Worm (Caenorhabditis elegans) whole organism, L2 larva: ENCODE results near the gene T22H9.1.
A peak's percentile ranks its signal among the peaks of the same experiment; 100 is the strongest.

Experiments
- C34F6.9 ChIP-seq: fragments of 150-350 bp; optimal IDR thresholded peaks from 2 replicates; lab custom pipeline; 2014; ENCODE audit warnings: missing biosample characterization, missing genetic modification characterization
- R02D3.7 ChIP-seq: fragments of 150-350 bp; optimal IDR thresholded peaks from 2 replicates; lab custom pipeline; 2014; ENCODE audit warnings: missing biosample characterization, missing genetic modification characterization
- Y55F3AM.14 ChIP-seq: fragments of 200-800 bp; sonication (Bioruptor generic); optimal IDR thresholded peaks from 2 replicates; lab custom pipeline; 2018; ENCODE audit warnings: mild to moderate bottlenecking, missing genetic modification characterization, missing compliant biosample characterization
- ZK546.5 ChIP-seq: sonication (generic microtip); optimal IDR thresholded peaks from 2 replicates; lab custom pipeline; 2017; ENCODE audit warnings: missing biosample characterization, missing genetic modification characterization
- aly-2 ChIP-seq: fragments of 150-350 bp; optimal IDR thresholded peaks from 2 replicates; lab custom pipeline; 2014; ENCODE audit warnings: missing biosample characterization, missing genetic modification characterization
- ama-1 ChIP-seq: fragments of 150-350 bp; optimal IDR thresholded peaks from 2 replicates; lab custom pipeline; 2018; ENCODE audit warnings: inconsistent platforms
- blmp-1 ChIP-seq: sonication (generic microtip); optimal IDR thresholded peaks from 2 replicates; lab custom pipeline; 2017; ENCODE audit warnings: missing genetic modification characterization, mild to moderate bottlenecking, missing compliant biosample characterization, antibody characterized with exemption, moderate library complexity; ENCODE audit not compliant: insufficient read depth
- ceh-16 ChIP-seq: fragments of 150-350 bp; optimal IDR thresholded peaks from 2 replicates; lab custom pipeline; 2014; ENCODE audit warnings: missing biosample characterization, missing genetic modification characterization
- crh-2 ChIP-seq: sonication (generic microtip); optimal IDR thresholded peaks from 2 replicates; lab custom pipeline; 2017; ENCODE audit warnings: missing biosample characterization, missing genetic modification characterization
- dmd-4 ChIP-seq: sonication (generic microtip); optimal IDR thresholded peaks from 2 replicates; lab custom pipeline; 2017; ENCODE audit warnings: missing biosample characterization, missing genetic modification characterization
- egl-27 ChIP-seq: sonication (generic microtip); optimal IDR thresholded peaks from 3 replicates; lab custom pipeline; 2017; ENCODE audit warnings: missing biosample characterization, missing genetic modification reagents, missing genetic modification characterization
- elt-1 ChIP-seq: fragments of 150-350 bp; optimal IDR thresholded peaks from 2 replicates; lab custom pipeline; 2014; ENCODE audit warnings: missing biosample characterization, missing genetic modification characterization
- elt-3 ChIP-seq: sonication (generic microtip); optimal IDR thresholded peaks from 2 replicates; lab custom pipeline; 2017; ENCODE audit warnings: missing biosample characterization, missing genetic modification characterization
- fos-1 ChIP-seq: fragments of 150-350 bp; optimal IDR thresholded peaks from 2 replicates; lab custom pipeline; 2014; ENCODE audit warnings: missing biosample characterization, missing genetic modification characterization
- gmeb-1 ChIP-seq: fragments of 150-350 bp; optimal IDR thresholded peaks from 2 replicates; lab custom pipeline; 2014; ENCODE audit warnings: missing biosample characterization, missing genetic modification characterization
- lin-39 ChIP-seq: fragments of 150-350 bp; optimal IDR thresholded peaks from 2 replicates; lab custom pipeline; 2014; ENCODE audit warnings: missing biosample characterization, missing genetic modification reagents, missing genetic modification characterization
- mab-5 ChIP-seq: fragments of 150-350 bp; optimal IDR thresholded peaks from 2 replicates; lab custom pipeline; 2014; ENCODE audit warnings: missing biosample characterization, missing genetic modification characterization
- mbf-1 ChIP-seq: sonication (generic microtip); optimal IDR thresholded peaks from 2 replicates; lab custom pipeline; 2017; ENCODE audit warnings: missing biosample characterization, missing genetic modification characterization
- mdl-1 ChIP-seq, 2 experiments: fragments of 150-350 bp in 1 of 2; sonication (generic microtip) in 1 of 2; optimal IDR thresholded peaks; 2 replicates each; lab custom pipeline; 2017; ENCODE audit warnings: missing biosample characterization in 2 of 2, missing genetic modification characterization in 2 of 2
- nhr-11 ChIP-seq: fragments of 150-350 bp; optimal IDR thresholded peaks from 2 replicates; lab custom pipeline; 2014; ENCODE audit warnings: missing biosample characterization, missing genetic modification characterization
- nhr-23 ChIP-seq: fragments of 150-350 bp; optimal IDR thresholded peaks from 2 replicates; lab custom pipeline; 2014; ENCODE audit warnings: missing biosample characterization, missing genetic modification reagents, missing genetic modification characterization
- nhr-237 ChIP-seq: fragments of 150-350 bp; optimal IDR thresholded peaks from 2 replicates; lab custom pipeline; 2014; ENCODE audit warnings: missing biosample characterization, missing genetic modification characterization
- nhr-6 ChIP-seq: fragments of 150-350 bp; optimal IDR thresholded peaks from 2 replicates; lab custom pipeline; 2014; ENCODE audit warnings: missing biosample characterization, missing genetic modification characterization
- nhr-77 ChIP-seq: fragments of 150-350 bp; optimal IDR thresholded peaks from 2 replicates; lab custom pipeline; 2014; ENCODE audit warnings: missing biosample characterization, missing genetic modification characterization
- peb-1 ChIP-seq: fragments of 150-350 bp; optimal IDR thresholded peaks from 2 replicates; lab custom pipeline; 2014; ENCODE audit warnings: missing biosample characterization, missing genetic modification characterization
- sma-3 ChIP-seq: sonication (generic microtip); optimal IDR thresholded peaks from 2 replicates; lab custom pipeline; 2016; ENCODE audit warnings: missing genetic modification reagents, missing genetic modification characterization, missing compliant biosample characterization
- sma-9 ChIP-seq, 2 experiments: fragments of 150-350 bp in 1 of 2; sonication (generic microtip) in 1 of 2; optimal IDR thresholded peaks; 2 replicates each; lab custom pipeline; 2014 to 2016; ENCODE audit warnings: missing genetic modification characterization in 2 of 2, mild to moderate bottlenecking in 1 of 2, missing biosample characterization in 1 of 2, missing compliant biosample characterization in 1 of 2, missing genetic modification reagents in 1 of 2, moderate library complexity in 1 of 2
- unc-39 ChIP-seq: fragments of 150-350 bp; optimal IDR thresholded peaks from 2 replicates; lab custom pipeline; 2014; ENCODE audit warnings: missing biosample characterization, missing genetic modification characterization
- unc-55 ChIP-seq: fragments of 150-350 bp; sonication (generic microtip); optimal IDR thresholded peaks from 3 replicates; lab custom pipeline; 2014; ENCODE audit warnings: missing biosample characterization, missing genetic modification reagents, missing genetic modification characterization
- unc-62 ChIP-seq: fragments of 150-350 bp; optimal IDR thresholded peaks from 2 replicates; lab custom pipeline; 2014; ENCODE audit warnings: missing biosample characterization, missing genetic modification reagents, missing genetic modification characterization
- zag-1 ChIP-seq: fragments of 150-350 bp; optimal IDR thresholded peaks from 2 replicates; lab custom pipeline; 2014; ENCODE audit warnings: missing biosample characterization, missing genetic modification characterization
- ztf-1 ChIP-seq: fragments of 200-800 bp; sonication (Bioruptor generic); conservative IDR thresholded peaks from 2 replicates; pipeline ENCODE4 v1.3.6; 2022; ENCODE audit warnings: missing genetic modification characterization, missing compliant biosample characterization

T22H9.1 gene

ce11 chrV:381227-381950, 21.8 kb downstream of the T22H9.1 start, which contains the start of gene ZK6.8 (continued):
- TF ChIP-seq gmeb-1: peak; percentile 54
- peak; percentile 32 for TF ChIP-seq Y55F3AM.14 (GFP tag; lab: Kevin White, UChicago)

ce11 chrV:384511-384910, 24.9 kb downstream of the T22H9.1 start:
- no peak for TF ChIP-seq ceh-16 (tag; lab: Kevin White, UChicago)
- no peak for TF ChIP-seq unc-55
- peak; percentile 52 for TF ChIP-seq fos-1 (tag; lab: Kevin White, UChicago)
- TF ChIP-seq mbf-1: no peak
- no peak for TF ChIP-seq nhr-77 (tag; lab: Kevin White, UChicago)
- TF ChIP-seq zag-1 (tag; lab: Kevin White, UChicago): no peak
- no peak for TF ChIP-seq R02D3.7 (tag; lab: Kevin White, UChicago)
- no peak for TF ChIP-seq ZK546.5 (tag; lab: Kevin White, UChicago)
- TF ChIP-seq mdl-1 (tag; optimal IDR thresholded peaks at IDR 0.05; lab: Kevin White, UChicago): no peak
- TF ChIP-seq crh-2 (tag; lab: Kevin White, UChicago): peak; percentile 36
- no peak for TF ChIP-seq lin-39 (tag; lab: Kevin White, UChicago)

ce11 chrV:385488-385887, 25.9 kb downstream of the T22H9.1 start, which contains the start of gene lipl-5:
Gene lipl-5, plus strand, starts transcription at chrV:385746.
- TF ChIP-seq nhr-6 (no peak), sma-3 (GFP tag; lab: Kevin White, UChicago) (no peak), lin-39 (tag; lab: Kevin White, UChicago) (no peak), gmeb-1 (peak; percentile 8), nhr-11 (no peak), crh-2 (tag; lab: Kevin White, UChicago) (peak; percentile 50), mbf-1 (no peak), fos-1 (tag; lab: Kevin White, UChicago) (peak; percentile 52), aly-2 (tag; lab: Kevin White, UChicago) (no peak), sma-9 (GFP tag; optimal IDR thresholded peaks at IDR 0.05; lab: Kevin White, UChicago) (peak; percentile 52), sma-9 (tag; optimal IDR thresholded peaks at IDR 0.05; lab: Kevin White, UChicago) (no peak)

- TF ChIP-seq sma-3 (GFP tag; lab: Kevin White, UChicago) (no peak), unc-39 (tag; lab: Kevin White, UChicago) (no peak), egl-27 (no peak), lin-39 (tag; lab: Kevin White, UChicago) (no peak), ZK546.5 (tag; lab: Kevin White, UChicago) (no peak), nhr-6 (no peak), dmd-4 (tag; lab: Kevin White, UChicago) (no peak), blmp-1 (no peak)
These were observed 28.8 kb downstream of the T22H9.1 start, which contains the start of gene ZK6.6 for ce11 chrV:388397-388796. Gene ZK6.6, plus strand, starts transcription at chrV:388697.

- TF ChIP-seq nhr-23: no peak
- no peak for TF ChIP-seq unc-55
- no peak for TF ChIP-seq elt-1 (tag; lab: Kevin White, UChicago)
- no peak for TF ChIP-seq crh-2 (tag; lab: Kevin White, UChicago)
- TF ChIP-seq nhr-77 (tag; lab: Kevin White, UChicago): no peak
- TF ChIP-seq sma-3 (GFP tag; lab: Kevin White, UChicago): no peak
- TF ChIP-seq peb-1 (tag; lab: Kevin White, UChicago): no peak
- no peak for TF ChIP-seq mab-5 (tag; lab: Kevin White, UChicago)
- no peak for TF ChIP-seq nhr-237 (tag; lab: Kevin White, UChicago)
- no peak for TF ChIP-seq unc-62 (GFP tag; lab: Kevin White, UChicago)
- TF ChIP-seq ztf-1: no peak
- TF ChIP-seq dmd-4 (tag; lab: Kevin White, UChicago): no peak
- TF ChIP-seq ceh-16 (tag; lab: Kevin White, UChicago): no peak
- TF ChIP-seq zag-1 (tag; lab: Kevin White, UChicago): no peak
- no peak for TF ChIP-seq ZK546.5 (tag; lab: Kevin White, UChicago)
- TF ChIP-seq C34F6.9: no peak
- TF ChIP-seq ama-1: no peak
- TF ChIP-seq blmp-1: no peak
- TF ChIP-seq elt-3 (tag; lab: Kevin White, UChicago): no peak
- no peak for TF ChIP-seq R02D3.7 (tag; lab: Kevin White, UChicago)
These were observed 32.7 kb downstream of the T22H9.1 start, which contains the start of gene nhr-254 for ce11 chrV:392199-392678. Gene nhr-254, plus strand, starts transcription at chrV:392628.
